Worm (Caenorhabditis elegans) whole organism, mixed stage, embryonic: ENCODE measurements around the gene spin-2.

ENCODE experiments used
- M03D4.4 ChIP-seq: sonication (generic microtip); optimal IDR thresholded peaks from 2 replicates; lab custom pipeline; 2017; ENCODE audit warnings: mild to moderate bottlenecking, missing genetic modification characterization, missing compliant biosample characterization
- bed-3 ChIP-seq: fragments of 200-800 bp; sonication (Bioruptor generic); optimal IDR thresholded peaks from 3 replicates; lab custom pipeline; 2018; ENCODE audit warnings: mild to moderate bottlenecking, missing genetic modification characterization, moderate library complexity, missing compliant biosample characterization
- blmp-1 ChIP-seq: fragments of 150-350 bp; optimal IDR thresholded peaks from 2 replicates; lab custom pipeline; 2014; ENCODE audit warnings: missing biosample characterization, missing genetic modification characterization
- ceh-39 ChIP-seq: fragments of 150-350 bp; optimal IDR thresholded peaks from 2 replicates; lab custom pipeline; 2014; ENCODE audit warnings: missing biosample characterization, missing genetic modification characterization
- ceh-43 ChIP-seq: fragments of 200-800 bp; sonication (Bioruptor generic); optimal IDR thresholded peaks from 2 replicates; lab custom pipeline; 2018; ENCODE audit warnings: mild to moderate bottlenecking, missing genetic modification characterization, moderate library complexity, missing compliant biosample characterization
- ces-1 ChIP-seq: fragments of 150-350 bp; optimal IDR thresholded peaks from 2 replicates; lab custom pipeline; 2014; ENCODE audit warnings: missing biosample characterization, missing genetic modification reagents, missing genetic modification characterization
- cnd-1 ChIP-seq: fragments of 200-800 bp; sonication (Bioruptor generic); optimal IDR thresholded peaks from 2 replicates; lab custom pipeline; 2018; ENCODE audit warnings: mild to moderate bottlenecking, missing genetic modification characterization, missing compliant biosample characterization
- drap-1 ChIP-seq: fragments of 200-800 bp; sonication (Bioruptor generic); optimal IDR thresholded peaks from 3 replicates; lab custom pipeline; 2018; ENCODE audit warnings: mild to moderate bottlenecking, missing genetic modification characterization, missing compliant biosample characterization
- elt-1 ChIP-seq: sonication (generic microtip); optimal IDR thresholded peaks from 2 replicates; lab custom pipeline; 2017; ENCODE audit warnings: missing genetic modification characterization, mild to moderate bottlenecking, missing compliant biosample characterization, antibody characterized with exemption, moderate library complexity, borderline replicate concordance; ENCODE audit not compliant: insufficient read depth
- elt-3 ChIP-seq: fragments of 150-350 bp; optimal IDR thresholded peaks from 2 replicates; lab custom pipeline; 2014; ENCODE audit warnings: missing biosample characterization, missing genetic modification characterization
- ham-2 ChIP-seq: fragments of 200-800 bp; sonication (Bioruptor generic); optimal IDR thresholded peaks from 2 replicates; lab custom pipeline; 2018; ENCODE audit warnings: mild to moderate bottlenecking, missing genetic modification characterization, missing compliant biosample characterization
- hlh-1 ChIP-seq: fragments of 150-350 bp; optimal IDR thresholded peaks from 2 replicates; lab custom pipeline; 2014; ENCODE audit warnings: missing biosample characterization, missing genetic modification reagents, missing genetic modification characterization
- lin-13 ChIP-seq: fragments of 150-350 bp; optimal IDR thresholded peaks from 2 replicates; lab custom pipeline; 2014; ENCODE audit warnings: missing biosample characterization, missing genetic modification characterization
- lin-32 ChIP-seq: fragments of 200-800 bp; sonication (Bioruptor generic); optimal IDR thresholded peaks from 2 replicates; lab custom pipeline; 2018; ENCODE audit warnings: mild to moderate bottlenecking, missing genetic modification characterization, missing compliant biosample characterization
- lsy-2 ChIP-seq: fragments of 150-350 bp; optimal IDR thresholded peaks from 2 replicates; lab custom pipeline; 2014; ENCODE audit warnings: missing biosample characterization, missing genetic modification characterization
- mab-5 ChIP-seq: fragments of 150-350 bp; optimal IDR thresholded peaks from 2 replicates; lab custom pipeline; 2014; ENCODE audit warnings: missing biosample characterization, missing genetic modification characterization
- mep-1 ChIP-seq: fragments of 150-350 bp; optimal IDR thresholded peaks from 2 replicates; lab custom pipeline; 2017; ENCODE audit warnings: missing biosample characterization, missing genetic modification reagents, missing genetic modification characterization, inconsistent platforms
- mls-2 ChIP-seq: sonication (generic microtip); optimal IDR thresholded peaks from 2 replicates; lab custom pipeline; 2016; ENCODE audit warnings: mild to moderate bottlenecking, missing genetic modification characterization, moderate library complexity, missing compliant biosample characterization
- nhr-12 ChIP-seq: fragments of 150-350 bp; optimal IDR thresholded peaks from 2 replicates; lab custom pipeline; 2014; ENCODE audit warnings: missing biosample characterization, missing genetic modification characterization
- nhr-2 ChIP-seq: fragments of 150-350 bp; optimal IDR thresholded peaks from 2 replicates; lab custom pipeline; 2014; ENCODE audit warnings: missing biosample characterization, missing genetic modification characterization
- nhr-237 ChIP-seq: fragments of 150-350 bp; optimal IDR thresholded peaks from 2 replicates; lab custom pipeline; 2014; ENCODE audit warnings: missing biosample characterization, missing genetic modification characterization
- nhr-28 ChIP-seq: fragments of 150-350 bp; optimal IDR thresholded peaks from 2 replicates; lab custom pipeline; 2014; ENCODE audit warnings: missing biosample characterization, missing genetic modification characterization
- nhr-76 ChIP-seq: sonication (generic microtip); optimal IDR thresholded peaks from 2 replicates; lab custom pipeline; 2017; ENCODE audit warnings: missing biosample characterization, missing genetic modification characterization
- pha-4 ChIP-seq: fragments of 150-350 bp; optimal IDR thresholded peaks from 2 replicates; lab custom pipeline; 2018; ENCODE audit warnings: missing biosample characterization, missing genetic modification reagents, missing genetic modification characterization
- sem-2 ChIP-seq: fragments of 200-800 bp; sonication (Bioruptor generic); optimal IDR thresholded peaks from 2 replicates; lab custom pipeline; 2018; ENCODE audit warnings: mild to moderate bottlenecking, missing genetic modification characterization, missing compliant biosample characterization
- snpc-4 ChIP-seq: fragments of 150-350 bp; optimal IDR thresholded peaks from 2 replicates; lab custom pipeline; 2014; ENCODE audit warnings: missing biosample characterization, missing genetic modification characterization
- sptf-1 ChIP-seq: sonication (generic microtip); optimal IDR thresholded peaks from 2 replicates; lab custom pipeline; 2017; ENCODE audit warnings: mild to moderate bottlenecking, missing genetic modification characterization, moderate library complexity, missing compliant biosample characterization
- unc-120 ChIP-seq: sonication (generic microtip); optimal IDR thresholded peaks from 2 replicates; lab custom pipeline; 2017; ENCODE audit warnings: missing genetic modification characterization, missing compliant biosample characterization; ENCODE audit not compliant: poor library complexity, severe bottlenecking
- unc-62 ChIP-seq: fragments of 150-350 bp; optimal IDR thresholded peaks from 2 replicates; lab custom pipeline; 2014; ENCODE audit warnings: missing biosample characterization, missing genetic modification reagents, missing genetic modification characterization
- zip-8 ChIP-seq: fragments of 150-350 bp; optimal IDR thresholded peaks from 2 replicates; lab custom pipeline; 2014; ENCODE audit warnings: missing biosample characterization, missing genetic modification characterization
- ztf-11 ChIP-seq: fragments of 150-350 bp; optimal IDR thresholded peaks from 2 replicates; lab custom pipeline; 2014; ENCODE audit warnings: missing biosample characterization, missing genetic modification characterization

Gene spin-2

ce11 chrIV:13100415-13100814 is 13.6 kb downstream of the spin-2 start, which contains the start of gene fask-1:
Gene fask-1 (plus strand): TSS chrIV:13100715.
- TF ChIP-seq hlh-1 (tag; lab: Kevin White, UChicago) (no peak), unc-62 (no peak), lin-32 (GFP tag; lab: Kevin White, UChicago) (no peak), nhr-237 (tag; lab: Kevin White, UChicago) (no peak), mep-1 (no peak), nhr-28 (tag; lab: Kevin White, UChicago) (no peak)
- TF ChIP-seq, all 35 proteins: peak for 0

- TF ChIP-seq mls-2 (tag; lab: Kevin White, UChicago), result no peak
- TF ChIP-seq hlh-1 (tag; lab: Kevin White, UChicago), result no peak
- no peak for TF ChIP-seq M03D4.4 (tag; lab: Kevin White, UChicago)
- no peak for TF ChIP-seq bed-3 (GFP tag; lab: Kevin White, UChicago)
- no peak for TF ChIP-seq ceh-43 (GFP tag; lab: Kevin White, UChicago)
- TF ChIP-seq nhr-237 (tag; lab: Kevin White, UChicago), result no peak
- no peak for TF ChIP-seq ham-2 (GFP tag; lab: Kevin White, UChicago)
- TF ChIP-seq mab-5 (tag; lab: Kevin White, UChicago), result no peak
- TF ChIP-seq nhr-2 (tag; lab: Kevin White, UChicago), result no peak
- no peak for TF ChIP-seq unc-120 (tag; lab: Kevin White, UChicago)
- no peak for TF ChIP-seq sptf-1 (tag; lab: Kevin White, UChicago)
- no peak for TF ChIP-seq nhr-76 (tag; lab: Kevin White, UChicago)
- TF ChIP-seq mep-1, result no peak
- TF ChIP-seq, all 35 proteins: peak for 0
Measured at ce11 chrIV:13104900-13105299, 18.1 kb downstream of the spin-2 start, which contains the start of gene rde-11. Gene rde-11 (plus strand): TSS chrIV:13105200.

- TF ChIP-seq sem-2 (GFP tag; lab: Kevin White, UChicago) (no peak), nhr-237 (tag; lab: Kevin White, UChicago) (no peak), M03D4.4 (tag; lab: Kevin White, UChicago) (no peak), lsy-2 (tag; lab: Kevin White, UChicago) (no peak), ztf-11 (tag; lab: Kevin White, UChicago) (no peak), lin-32 (GFP tag; lab: Kevin White, UChicago) (no peak), elt-3 (tag; lab: Kevin White, UChicago) (no peak), snpc-4 (tag; lab: Kevin White, UChicago) (no peak), cnd-1 (tag; lab: Kevin White, UChicago) (no peak), ceh-39 (tag; lab: Kevin White, UChicago) (no peak), unc-120 (tag; lab: Kevin White, UChicago) (no peak), nhr-12 (tag; lab: Kevin White, UChicago) (no peak), ces-1 (no peak), sptf-1 (tag; lab: Kevin White, UChicago) (no peak), blmp-1 (no peak), bed-3 (GFP tag; lab: Kevin White, UChicago) (no peak), pha-4 (tag; lab: Kevin White, UChicago) (no peak), drap-1 (GFP tag; lab: Kevin White, UChicago) (no peak)
- TF ChIP-seq, all 35 proteins: peak for 0
Measured at ce11 chrIV:13107359-13107758, 20.6 kb downstream of the spin-2 start, which contains the start of gene B0564.2. Gene B0564.2 (plus strand): TSS chrIV:13107659.

- TF ChIP-seq mab-5 (tag; lab: Kevin White, UChicago), result no peak
- no peak for TF ChIP-seq mls-2 (tag; lab: Kevin White, UChicago)
- TF ChIP-seq nhr-76 (tag; lab: Kevin White, UChicago), result no peak
- TF ChIP-seq nhr-28 (tag; lab: Kevin White, UChicago), result no peak
- TF ChIP-seq mep-1, result no peak
- no peak for TF ChIP-seq M03D4.4 (tag; lab: Kevin White, UChicago)
- no peak for TF ChIP-seq sem-2 (GFP tag; lab: Kevin White, UChicago)
- no peak for TF ChIP-seq cnd-1 (tag; lab: Kevin White, UChicago)
- no peak for TF ChIP-seq hlh-1 (tag; lab: Kevin White, UChicago)
- TF ChIP-seq lin-13, result no peak
- TF ChIP-seq lsy-2 (tag; lab: Kevin White, UChicago), result no peak
- TF ChIP-seq ztf-11 (tag; lab: Kevin White, UChicago), result no peak
- TF ChIP-seq lin-32 (GFP tag; lab: Kevin White, UChicago), result no peak
- no peak for TF ChIP-seq zip-8
- no peak for TF ChIP-seq elt-1 (tag; lab: Kevin White, UChicago)
- no peak for TF ChIP-seq elt-3 (tag; lab: Kevin White, UChicago)
Measured at ce11 chrIV:13108430-13108829, 21.6 kb downstream of the spin-2 start.
